Worm (Caenorhabditis elegans) whole organism, late embryonic: ENCODE data around the gene pch-2.

Experiments
- ama-1 ChIP-seq: fragments of 150-350 bp; optimal IDR thresholded peaks from 2 replicates; lab custom pipeline; 2014
- dmd-4 ChIP-seq: sonication (generic microtip); optimal IDR thresholded peaks from 2 replicates; lab custom pipeline; 2016; ENCODE audit warnings: borderline replicate concordance, missing genetic modification characterization, missing compliant biosample characterization

DNA sequence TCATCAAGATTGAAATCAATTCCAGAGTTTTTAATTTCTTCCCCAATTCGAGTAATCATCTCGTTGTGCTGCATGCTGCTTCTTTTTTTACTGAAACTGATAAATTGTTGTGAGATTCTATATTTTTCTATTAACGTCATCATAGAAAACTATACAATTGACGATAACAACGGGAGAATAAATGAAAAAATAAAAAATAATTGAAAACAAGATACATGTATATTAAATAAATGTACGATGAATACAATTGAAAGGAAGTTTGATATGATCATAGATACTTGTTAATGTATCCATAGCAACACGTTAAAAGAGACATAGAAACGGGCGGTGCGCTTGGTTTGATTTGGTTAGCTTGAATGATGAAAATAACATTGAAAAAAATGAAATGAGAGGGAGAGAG, 32.3 kb downstream of the pch-2 start, which contains the start of gene T05C12.8:
- no peak for TF ChIP-seq ama-1 (lab: Kevin White, UChicago)
- no peak for TF ChIP-seq dmd-4 (tag; lab: Kevin White, UChicago)
